Worm (Caenorhabditis elegans): ENCODE results near the gene F57G12.1.

The F57G12.1 gene

ce11 chrX:12201840-12202239 is 30.4 kb upstream of the F57G12.1 start:
- TF ChIP-seq mcd-1 (GFP tag; IDR thresholded peaks at IDR 0.05): no peak
- TF ChIP-seq pbrm-1 (GFP tag; IDR thresholded peaks at IDR 0.05): no peak
- TF ChIP-seq T26A5.8 (tag; optimal IDR thresholded peaks at IDR 0.05): no peak
- no peak for TF ChIP-seq dpl-1 (GFP tag; optimal IDR thresholded peaks at IDR 0.05)
- no peak for TF ChIP-seq ceh-91 (GFP tag; IDR thresholded peaks at IDR 0.05)
- TF ChIP-seq lir-1 (GFP tag; conservative IDR thresholded peaks at IDR 0.05): no peak
- TF ChIP-seq rcor-1 (GFP tag; IDR thresholded peaks at IDR 0.05): no peak
- no peak for TF ChIP-seq lsy-27 (tag; optimal IDR thresholded peaks at IDR 0.05; ENCODE audit: borderline replicate concordance, insufficient read depth)
- no peak for TF ChIP-seq B0035.1 (tag; optimal IDR thresholded peaks at IDR 0.05)
- no peak for TF ChIP-seq ztf-6 (GFP tag; IDR thresholded peaks at IDR 0.05)
- no peak for TF ChIP-seq snpc-4 (GFP tag; optimal IDR thresholded peaks at IDR 0.05)
- no peak for TF ChIP-seq snpc-4 (tag; optimal IDR thresholded peaks at IDR 0.05)
- TF ChIP-seq unc-62 (GFP tag; optimal IDR thresholded peaks at IDR 0.05): no peak

ce11 chrX:12201435-12201834 is 30.0 kb upstream of the F57G12.1 start:
- TF ChIP-seq zfh-2 (GFP tag; conservative IDR thresholded peaks at IDR 0.05) (peak; percentile 72), lin-54 (GFP tag; optimal IDR thresholded peaks at IDR 0.05) (no peak), ceh-27 (GFP tag; optimal IDR thresholded peaks at IDR 0.05) (no peak)

ce11 chrX:12200577-12200976 is 29.1 kb upstream of the F57G12.1 start:
- TF ChIP-seq lsy-27 (tag; optimal IDR thresholded peaks at IDR 0.05; ENCODE audit: borderline replicate concordance, insufficient read depth): no peak
- peak; percentile 16 for TF ChIP-seq K12H6.12 (tag; optimal IDR thresholded peaks at IDR 0.05)
- TF ChIP-seq lin-35 (GFP tag; optimal IDR thresholded peaks at IDR 0.05): no peak
- no peak for TF ChIP-seq T26A5.8 (tag; optimal IDR thresholded peaks at IDR 0.05)

ce11 chrX:12198298-12198697 is 26.8 kb upstream of the F57G12.1 start:
- TF ChIP-seq C17E4.6 (GFP tag; IDR thresholded peaks at IDR 0.05): no peak
- TF ChIP-seq die-1 (tag; optimal IDR thresholded peaks at IDR 0.05): no peak
- TF ChIP-seq T26A5.8 (tag; optimal IDR thresholded peaks at IDR 0.05): no peak
- no peak for TF ChIP-seq ztf-6 (GFP tag; IDR thresholded peaks at IDR 0.05)
- TF ChIP-seq dpff-1 (tag; optimal IDR thresholded peaks at IDR 0.05): no peak
- no peak for TF ChIP-seq B0019.2 (GFP tag; conservative IDR thresholded peaks at IDR 0.05)
- no peak for TF ChIP-seq F37B4.10 (GFP tag; IDR thresholded peaks at IDR 0.05)
- no peak for TF ChIP-seq attf-6 (GFP tag; IDR thresholded peaks at IDR 0.05)
- TF ChIP-seq nfya-2 (GFP tag; IDR thresholded peaks at IDR 0.05): no peak
- TF ChIP-seq mcd-1 (GFP tag; IDR thresholded peaks at IDR 0.05): no peak
- no peak for TF ChIP-seq nfyb-1 (GFP tag; IDR thresholded peaks at IDR 0.05)
- TF ChIP-seq zfh-2 (GFP tag; conservative IDR thresholded peaks at IDR 0.05): no peak

- TF ChIP-seq nhr-27 (tag; optimal IDR thresholded peaks at IDR 0.05) (no peak), F23B12.7 (tag; optimal IDR thresholded peaks at IDR 0.05; ENCODE audit: insufficient read depth) (no peak), tlf-1 (GFP tag; optimal IDR thresholded peaks at IDR 0.05) (no peak), ztf-22 (GFP tag; optimal IDR thresholded peaks at IDR 0.05) (no peak), zfh-2 (GFP tag; conservative IDR thresholded peaks at IDR 0.05) (no peak), F57A8.1 (GFP tag; optimal IDR thresholded peaks at IDR 0.05) (no peak), xnd-1 (tag; optimal IDR thresholded peaks at IDR 0.05) (no peak), ztf-3 (GFP tag; optimal IDR thresholded peaks at IDR 0.05) (no peak), T26A5.8 (tag; optimal IDR thresholded peaks at IDR 0.05) (no peak), Y67H2A.10 (GFP tag; conservative IDR thresholded peaks at IDR 0.05) (no peak), B0261.1 (tag; optimal IDR thresholded peaks at IDR 0.05) (no peak), chd-7 (tag; optimal IDR thresholded peaks at IDR 0.05) (no peak), fkh-3 (tag; optimal IDR thresholded peaks at IDR 0.05) (no peak), bed-1 (GFP tag; IDR thresholded peaks at IDR 0.05) (no peak), mes-4 (tag; optimal IDR thresholded peaks at IDR 0.05) (no peak), nhr-80 (tag; optimal IDR thresholded peaks at IDR 0.05) (peak; percentile 82), snpc-1.1 (tag; optimal IDR thresholded peaks at IDR 0.05; ENCODE audit: insufficient read depth) (no peak), lin-40 (tag; optimal IDR thresholded peaks at IDR 0.05) (peak; percentile 15), lir-1 (GFP tag; conservative IDR thresholded peaks at IDR 0.05) (no peak), gei-17 (GFP tag; optimal IDR thresholded peaks at IDR 0.05) (no peak)
Observed at ce11 chrX:12197367-12197766, 25.9 kb upstream of the F57G12.1 start.
